Worm (Caenorhabditis elegans): ENCODE data around the gene ima-3.

- TF ChIP-seq ceh-82 (tag; optimal IDR thresholded peaks at IDR 0.05), result no peak
- TF ChIP-seq nhr-11 (tag; optimal IDR thresholded peaks at IDR 0.05), result no peak
- no peak for TF ChIP-seq aly-2 (tag; optimal IDR thresholded peaks at IDR 0.05)
- no peak for TF ChIP-seq nhr-25 (tag; optimal IDR thresholded peaks at IDR 0.05)
- no peak for TF ChIP-seq unc-55 (GFP tag; optimal IDR thresholded peaks at IDR 0.05)
- TF ChIP-seq nhr-10 (tag; optimal IDR thresholded peaks at IDR 0.05), result no peak
- TF ChIP-seq unc-39 (tag; optimal IDR thresholded peaks at IDR 0.05), result no peak
Observed at ce11 chrIV:7510829-7511228, 50.6 kb downstream of the ima-3 start.

All from whole organism, L2 larva.